Worm (Caenorhabditis elegans) whole organism, late embryonic: ENCODE measurements around the gene nspb-1.

Experiments used
- F13H6.1 ChIP-seq: sonication (generic microtip); optimal IDR thresholded peaks from 2 replicates; lab custom pipeline; 2016; ENCODE audit warnings: missing genetic modification characterization, missing compliant biosample characterization
- K02D7.2 ChIP-seq: sonication (generic microtip); optimal IDR thresholded peaks from 2 replicates; lab custom pipeline; 2017; ENCODE audit warnings: mild to moderate bottlenecking, missing genetic modification characterization, missing compliant biosample characterization
- ama-1 ChIP-seq: fragments of 150-350 bp; optimal IDR thresholded peaks from 2 replicates; lab custom pipeline; 2014
- ceh-22 ChIP-seq: sonication (generic microtip); optimal IDR thresholded peaks from 2 replicates; lab custom pipeline; 2017; ENCODE audit warnings: missing biosample characterization, missing genetic modification characterization
- nfya-1 ChIP-seq: sonication (generic microtip); optimal IDR thresholded peaks from 2 replicates; lab custom pipeline; 2017; ENCODE audit warnings: missing genetic modification characterization, mild to moderate bottlenecking, missing compliant biosample characterization, antibody characterized with exemption, moderate library complexity
- tbx-7 ChIP-seq: sonication (generic microtip); optimal IDR thresholded peaks from 2 replicates; lab custom pipeline; 2016; ENCODE audit warnings: missing genotype, missing genetic modification characterization, missing compliant biosample characterization
- ttx-3 ChIP-seq: sonication (generic microtip); optimal IDR thresholded peaks from 2 replicates; lab custom pipeline; 2016; ENCODE audit warnings: missing genetic modification reagents, missing genetic modification characterization, missing compliant biosample characterization

- TF ChIP-seq ama-1 (no peak), ttx-3 (tag; lab: Kevin White, UChicago) (no peak), F13H6.1 (tag; lab: Kevin White, UChicago) (no peak), K02D7.2 (no peak), tbx-7 (tag; lab: Kevin White, UChicago) (no peak), nfya-1 (tag; lab: Kevin White, UChicago) (no peak), ceh-22 (no peak)
Observed at ce11 chrIV:6639880-6640279, 49.0 kb upstream of the nspb-1 start, which contains the start of gene C01B10.6.
